Worm (Caenorhabditis elegans) whole organism, L3 larva: ENCODE results near the gene srbc-77.
"Not testable (repeated sequence)": the region's sequence is repeated elsewhere in the genome, so short reads cannot be mapped to it uniquely, and the experiment has no call there.

Source experiments
- R02D3.7 ChIP-seq: fragments of 150-350 bp; optimal IDR thresholded peaks from 2 replicates; lab custom pipeline; 2014; ENCODE audit warnings: missing biosample characterization, missing genetic modification characterization
- ZK546.5 ChIP-seq: sonication (generic microtip); optimal IDR thresholded peaks from 2 replicates; lab custom pipeline; 2017; ENCODE audit warnings: missing biosample characterization, missing genetic modification characterization
- aly-2 ChIP-seq: fragments of 150-350 bp; optimal IDR thresholded peaks from 2 replicates; lab custom pipeline; 2014; ENCODE audit warnings: missing biosample characterization, missing genetic modification characterization
- ama-1 ChIP-seq: fragments of 150-350 bp; optimal IDR thresholded peaks from 2 replicates; lab custom pipeline; 2018
- ceh-16 ChIP-seq: sonication (generic microtip); optimal IDR thresholded peaks from 2 replicates; lab custom pipeline; 2017; ENCODE audit warnings: missing biosample characterization, missing genetic modification characterization
- ceh-28 ChIP-seq: fragments of 150-350 bp; optimal IDR thresholded peaks from 2 replicates; lab custom pipeline; 2014; ENCODE audit warnings: missing biosample characterization, missing genetic modification reagents, missing genetic modification characterization
- ceh-82 ChIP-seq: fragments of 150-350 bp; optimal IDR thresholded peaks from 2 replicates; lab custom pipeline; 2014; ENCODE audit warnings: missing biosample characterization, missing genetic modification characterization
- ceh-9 ChIP-seq: sonication (generic microtip); optimal IDR thresholded peaks from 2 replicates; lab custom pipeline; 2018; ENCODE audit warnings: missing biosample characterization, missing genetic modification characterization
- daf-12 ChIP-seq: fragments of 150-350 bp; optimal IDR thresholded peaks from 2 replicates; lab custom pipeline; 2014; ENCODE audit warnings: missing biosample characterization, missing genetic modification reagents, missing genetic modification characterization
- egl-27 ChIP-seq: sonication (generic microtip); optimal IDR thresholded peaks from 4 replicates; lab custom pipeline; 2017; ENCODE audit warnings: missing biosample characterization, missing genetic modification reagents, missing genetic modification characterization
- egl-5 ChIP-seq: fragments of 150-350 bp; optimal IDR thresholded peaks from 2 replicates; lab custom pipeline; 2017; ENCODE audit warnings: missing biosample characterization, missing genetic modification reagents, missing genetic modification characterization, inconsistent platforms
- elt-1 ChIP-seq: fragments of 150-350 bp; optimal IDR thresholded peaks from 2 replicates; lab custom pipeline; 2014; ENCODE audit warnings: missing biosample characterization, missing genetic modification characterization
- elt-2 ChIP-seq: sonication (generic microtip); optimal IDR thresholded peaks from 2 replicates; lab custom pipeline; 2016; ENCODE audit warnings: missing genetic modification reagents, mild to moderate bottlenecking, missing genetic modification characterization, missing compliant biosample characterization
- elt-3 ChIP-seq, 3 experiments: fragments of 150-350 bp in 1 of 3; sonication (generic microtip) in 2 of 3; optimal IDR thresholded peaks; 2 replicates in 2 of 3; 4 replicates in 1 of 3; lab custom pipeline; 2014 to 2017; ENCODE audit warnings: missing biosample characterization in 3 of 3, missing genetic modification characterization in 3 of 3
- eor-1 ChIP-seq, 2 experiments: fragments of 150-350 bp; optimal IDR thresholded peaks; 2 replicates each; lab custom pipeline; 2014 to 2018; ENCODE audit warnings: missing biosample characterization in 2 of 2, missing genetic modification characterization in 2 of 2
- fkh-10 ChIP-seq: sonication (generic microtip); optimal IDR thresholded peaks from 2 replicates; lab custom pipeline; 2017; ENCODE audit warnings: missing biosample characterization, missing genetic modification reagents, missing genetic modification characterization
- fkh-2 ChIP-seq: fragments of 150-350 bp; optimal IDR thresholded peaks from 2 replicates; lab custom pipeline; 2014; ENCODE audit warnings: missing biosample characterization, missing genetic modification reagents, missing genetic modification characterization
- fos-1 ChIP-seq: fragments of 150-350 bp; optimal IDR thresholded peaks from 2 replicates; lab custom pipeline; 2014; ENCODE audit warnings: missing biosample characterization, missing genetic modification characterization
- hmg-11 ChIP-seq: sonication (generic microtip); optimal IDR thresholded peaks from 2 replicates; lab custom pipeline; 2016; ENCODE audit warnings: missing genetic modification characterization, missing compliant biosample characterization
- jun-1 ChIP-seq: fragments of 150-350 bp; optimal IDR thresholded peaks from 2 replicates; lab custom pipeline; 2014; ENCODE audit warnings: missing biosample characterization, missing genetic modification reagents, missing genetic modification characterization
- lin-15B ChIP-seq: fragments of 150-350 bp; optimal IDR thresholded peaks from 2 replicates; lab custom pipeline; 2014; ENCODE audit warnings: missing biosample characterization, missing genetic modification characterization
- lin-39 ChIP-seq: fragments of 150-350 bp; optimal IDR thresholded peaks from 2 replicates; lab custom pipeline; 2018; ENCODE audit warnings: missing biosample characterization, missing genetic modification reagents, missing genetic modification characterization
- lsy-12 ChIP-seq: sonication (generic microtip); optimal IDR thresholded peaks from 2 replicates; lab custom pipeline; 2016; ENCODE audit warnings: mild to moderate bottlenecking, missing genetic modification characterization, missing compliant biosample characterization
- mdl-1 ChIP-seq: fragments of 150-350 bp; optimal IDR thresholded peaks from 2 replicates; lab custom pipeline; 2014; ENCODE audit warnings: missing biosample characterization, missing genetic modification characterization
- mml-1 ChIP-seq: fragments of 150-350 bp; sonication (generic microtip); optimal IDR thresholded peaks from 3 replicates; lab custom pipeline; 2014; ENCODE audit warnings: missing biosample characterization, missing genetic modification characterization
- nfya-1 ChIP-seq: sonication (generic microtip); optimal IDR thresholded peaks from 2 replicates; lab custom pipeline; 2017; ENCODE audit warnings: missing genetic modification characterization, mild to moderate bottlenecking, missing compliant biosample characterization, antibody characterized with exemption, moderate library complexity; ENCODE audit not compliant: insufficient read depth
- nhr-11 ChIP-seq: fragments of 150-350 bp; optimal IDR thresholded peaks from 2 replicates; lab custom pipeline; 2014; ENCODE audit warnings: missing biosample characterization, missing genetic modification characterization
- nhr-12 ChIP-seq: fragments of 150-350 bp; optimal IDR thresholded peaks from 2 replicates; lab custom pipeline; 2014; ENCODE audit warnings: missing biosample characterization, missing genetic modification characterization
- nhr-23 ChIP-seq: fragments of 150-350 bp; optimal IDR thresholded peaks from 2 replicates; lab custom pipeline; 2014; ENCODE audit warnings: missing biosample characterization, missing genetic modification reagents, missing genetic modification characterization
- nhr-237 ChIP-seq: fragments of 150-350 bp; optimal IDR thresholded peaks from 2 replicates; lab custom pipeline; 2014; ENCODE audit warnings: missing biosample characterization, missing genetic modification characterization
- nhr-25 ChIP-seq: sonication (generic microtip); optimal IDR thresholded peaks from 2 replicates; lab custom pipeline; 2017; ENCODE audit warnings: missing biosample characterization, missing genetic modification characterization
- nhr-28 ChIP-seq: fragments of 150-350 bp; optimal IDR thresholded peaks from 2 replicates; lab custom pipeline; 2014; ENCODE audit warnings: missing biosample characterization, missing genetic modification characterization
- nhr-43 ChIP-seq: sonication (generic microtip); optimal IDR thresholded peaks from 2 replicates; lab custom pipeline; 2016; ENCODE audit warnings: mild to moderate bottlenecking, missing genetic modification characterization, missing compliant biosample characterization; ENCODE audit not compliant: poor library complexity, severe bottlenecking
- nhr-67 ChIP-seq: fragments of 150-350 bp; optimal IDR thresholded peaks from 2 replicates; lab custom pipeline; 2014; ENCODE audit warnings: missing biosample characterization, missing genetic modification characterization
- nhr-76 ChIP-seq: fragments of 150-350 bp; sonication (generic microtip); optimal IDR thresholded peaks from 5 replicates; lab custom pipeline; 2014; ENCODE audit warnings: missing biosample characterization, missing genetic modification characterization
- nhr-77 ChIP-seq: fragments of 150-350 bp; optimal IDR thresholded peaks from 2 replicates; lab custom pipeline; 2014; ENCODE audit warnings: missing biosample characterization, missing genetic modification characterization
- pha-4 ChIP-seq: fragments of 150-350 bp; optimal IDR thresholded peaks from 2 replicates; lab custom pipeline; 2014; ENCODE audit warnings: missing biosample characterization, missing genetic modification reagents, missing genetic modification characterization
- pqm-1 ChIP-seq: fragments of 150-350 bp; optimal IDR thresholded peaks from 2 replicates; lab custom pipeline; 2017; ENCODE audit warnings: missing biosample characterization, missing genetic modification characterization, inconsistent platforms
- sea-2 ChIP-seq: fragments of 150-350 bp; sonication (generic microtip); optimal IDR thresholded peaks from 4 replicates; lab custom pipeline; 2014; ENCODE audit warnings: missing biosample characterization, missing genetic modification reagents, missing genetic modification characterization
- skn-1 ChIP-seq: fragments of 150-350 bp; optimal IDR thresholded peaks from 2 replicates; lab custom pipeline; 2014; ENCODE audit warnings: missing biosample characterization, missing genetic modification characterization
- snpc-4 ChIP-seq: fragments of 150-350 bp; optimal IDR thresholded peaks from 2 replicates; lab custom pipeline; 2014; ENCODE audit warnings: missing biosample characterization, missing genetic modification characterization
- tbx-2 ChIP-seq: sonication (generic microtip); optimal IDR thresholded peaks from 2 replicates; lab custom pipeline; 2016; ENCODE audit warnings: mild to moderate bottlenecking, missing genetic modification characterization, missing compliant biosample characterization
- unc-39 ChIP-seq: sonication (generic microtip); optimal IDR thresholded peaks from 4 replicates; lab custom pipeline; 2017; ENCODE audit warnings: missing biosample characterization, missing genetic modification characterization
- unc-62 ChIP-seq: fragments of 150-350 bp; sonication (generic microtip); optimal IDR thresholded peaks from 4 replicates; lab custom pipeline; 2014; ENCODE audit warnings: missing biosample characterization, missing genetic modification reagents, missing genetic modification characterization
- zag-1 ChIP-seq: fragments of 150-350 bp; optimal IDR thresholded peaks from 2 replicates; lab custom pipeline; 2014; ENCODE audit warnings: missing biosample characterization, missing genetic modification characterization
- ztf-11 ChIP-seq: fragments of 150-350 bp; optimal IDR thresholded peaks from 2 replicates; lab custom pipeline; 2014; ENCODE audit warnings: missing biosample characterization, missing genetic modification characterization
- ztf-4 ChIP-seq: fragments of 150-350 bp; optimal IDR thresholded peaks from 2 replicates; lab custom pipeline; 2014; ENCODE audit warnings: missing biosample characterization, missing genetic modification characterization

Gene srbc-77

ce11 chrV:15929882-15930281 is at the start of gene srbc-77:
Gene srbc-77 (plus strand): TSS chrV:15930182.
- TF ChIP-seq nhr-28 (tag; lab: Kevin White, UChicago); nhr-76 (tag; lab: Kevin White, UChicago); fkh-10 (GFP tag; lab: Kevin White, UChicago): not testable (repeated sequence)

DNA sequence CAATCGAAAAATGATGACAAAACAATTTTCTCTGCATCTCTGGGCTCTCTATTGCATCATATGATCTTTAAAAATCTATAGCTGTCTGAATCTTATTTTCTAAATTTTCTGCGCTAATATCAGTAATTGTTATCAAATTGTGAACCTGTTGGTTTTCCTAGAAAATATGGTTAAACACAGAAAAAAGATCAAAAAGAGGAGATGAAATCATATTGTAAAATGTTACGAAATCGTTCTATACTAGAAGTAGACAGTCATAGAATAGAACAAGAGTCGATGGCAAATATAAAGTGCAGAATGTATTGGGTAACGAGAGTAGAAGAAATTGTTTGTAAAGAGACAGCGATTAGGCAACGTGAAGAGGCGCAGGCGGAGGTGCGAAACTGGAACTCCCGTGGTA is 49.3 kb upstream of the srbc-77 start:
- no peak for TF ChIP-seq nhr-77
- TF ChIP-seq elt-1 (tag; lab: Kevin White, UChicago): no peak
- no peak for TF ChIP-seq ztf-4 (tag; lab: Kevin White, UChicago)
- TF ChIP-seq hmg-11 (tag; lab: Kevin White, UChicago): peak; percentile 34
- TF ChIP-seq sea-2 (GFP tag; lab: Kevin White, UChicago): no peak
- no peak for TF ChIP-seq tbx-2 (tag; lab: Kevin White, UChicago)
- no peak for TF ChIP-seq lin-39 (tag; lab: Kevin White, UChicago)
- no peak for TF ChIP-seq nhr-76 (tag; lab: Kevin White, UChicago)
- no peak for TF ChIP-seq aly-2 (tag; lab: Kevin White, UChicago)
- no peak for TF ChIP-seq R02D3.7 (tag; lab: Kevin White, UChicago)
- TF ChIP-seq mdl-1 (tag; lab: Kevin White, UChicago): no peak
- peak; percentile 69 for TF ChIP-seq jun-1 (tag; lab: Kevin White, UChicago)
- TF ChIP-seq nhr-43: no peak
- TF ChIP-seq elt-2: peak; percentile 76
- TF ChIP-seq unc-39: no peak
- TF ChIP-seq elt-3 (tag; optimal IDR thresholded peaks at IDR 0.05; lab: Kevin White, UChicago): peak in 1 of 3 experiments; percentile 8
- TF ChIP-seq lin-15B (tag; lab: Kevin White, UChicago): peak; percentile 15
- TF ChIP-seq fkh-2 (tag; lab: Kevin White, UChicago): no peak
- TF ChIP-seq daf-12 (tag; lab: Kevin White, UChicago): no peak
- peak; percentile 18 for TF ChIP-seq nfya-1 (tag; lab: Kevin White, UChicago)
- peak; percentile 36 for TF ChIP-seq nhr-25 (tag; lab: Kevin White, UChicago)
- TF ChIP-seq zag-1 (tag; lab: Kevin White, UChicago): no peak
- TF ChIP-seq mml-1 (tag; lab: Kevin White, UChicago): no peak
- peak; percentile 68 for TF ChIP-seq ceh-28 (tag; lab: Kevin White, UChicago)
- no peak for TF ChIP-seq nhr-237
- TF ChIP-seq skn-1 (tag; lab: Kevin White, UChicago): peak; percentile 97
- TF ChIP-seq nhr-28 (tag; lab: Kevin White, UChicago): no peak
- TF ChIP-seq eor-1 (tag; optimal IDR thresholded peaks at IDR 0.05; lab: Kevin White, UChicago): no peak
- no peak for TF ChIP-seq lsy-12
- TF ChIP-seq fkh-10 (GFP tag; lab: Kevin White, UChicago): no peak
- TF ChIP-seq ztf-11: no peak
- TF ChIP-seq pqm-1 (tag; lab: Kevin White, UChicago): peak; percentile 62
- TF ChIP-seq ama-1: no peak
- TF ChIP-seq ceh-16 (tag; lab: Kevin White, UChicago): no peak
- no peak for TF ChIP-seq egl-5 (tag; lab: Kevin White, UChicago)
- no peak for TF ChIP-seq fos-1 (tag; lab: Kevin White, UChicago)
- no peak for TF ChIP-seq nhr-12 (tag; lab: Kevin White, UChicago)
- TF ChIP-seq nhr-67 (tag; lab: Kevin White, UChicago): no peak
- TF ChIP-seq egl-27 (tag; lab: Kevin White, UChicago): peak; percentile 63
- no peak for TF ChIP-seq ceh-82 (tag; lab: Kevin White, UChicago)
- no peak for TF ChIP-seq ZK546.5 (tag; lab: Kevin White, UChicago)
- TF ChIP-seq ceh-9 (tag; lab: Kevin White, UChicago): no peak
- no peak for TF ChIP-seq nhr-11 (tag; lab: Kevin White, UChicago)
- TF ChIP-seq snpc-4 (tag; lab: Kevin White, UChicago): no peak
- peak; percentile 84 for TF ChIP-seq pha-4 (tag; lab: Kevin White, UChicago)
- TF ChIP-seq nhr-23 (tag; lab: Kevin White, UChicago): no peak
- no peak for TF ChIP-seq unc-62
